Fruit fly (Drosophila melanogaster) whole organism, adult: ENCODE data around the gene Obp28a.

Experiments used
- CG11617 ChIP-seq: fragments of 200-800 bp; sonication (Bioruptor generic); optimal IDR thresholded peaks from 2 replicates; lab custom pipeline; 2017; ENCODE audit warnings: mild to moderate bottlenecking, missing biosample characterization, missing genetic modification reagents, missing genetic modification characterization
- CG12768 ChIP-seq: fragments of 200-800 bp; sonication (Bioruptor generic); optimal IDR thresholded peaks from 2 replicates; lab custom pipeline; 2017; ENCODE audit warnings: missing biosample characterization, missing genetic modification characterization, mild to moderate bottlenecking, moderate library complexity, missing genetic modification reagents
- CG14711 ChIP-seq: fragments of 200-800 bp; sonication (Bioruptor generic); optimal IDR thresholded peaks from 2 replicates; lab custom pipeline; 2018; ENCODE audit warnings: missing biosample characterization, mild to moderate bottlenecking, missing genetic modification characterization, moderate library complexity
- CG1620 ChIP-seq: fragments of 200-800 bp; sonication (Bioruptor generic); optimal IDR thresholded peaks from 2 replicates; lab custom pipeline; 2016; ENCODE audit warnings: missing biosample characterization, missing genetic modification characterization
- CG33017 ChIP-seq: fragments of 200-800 bp; sonication (Bioruptor generic); optimal IDR thresholded peaks from 2 replicates; lab custom pipeline; 2018; ENCODE audit warnings: missing biosample characterization, mild to moderate bottlenecking, missing genetic modification characterization, moderate library complexity
- CG5204 ChIP-seq: fragments of 200-800 bp; sonication (Bioruptor generic); optimal IDR thresholded peaks from 2 replicates; lab custom pipeline; 2016; ENCODE audit warnings: missing biosample characterization, missing genetic modification characterization
- CG7045 ChIP-seq: fragments of 200-800 bp; sonication (Bioruptor generic); optimal IDR thresholded peaks from 2 replicates; lab custom pipeline; 2017; ENCODE audit warnings: missing biosample characterization, mild to moderate bottlenecking, missing genetic modification characterization
- CG7101 ChIP-seq: fragments of 200-800 bp; sonication (Bioruptor generic); optimal IDR thresholded peaks from 2 replicates; lab custom pipeline; 2018; ENCODE audit warnings: missing biosample characterization, mild to moderate bottlenecking, missing genetic modification characterization, moderate library complexity
- Clk ChIP-seq: fragments of 200-800 bp; sonication (Bioruptor generic); optimal IDR thresholded peaks from 2 replicates; lab custom pipeline; 2017; ENCODE audit warnings: missing biosample characterization, missing genetic modification characterization
- Crg-1 ChIP-seq: fragments of 200-800 bp; sonication (Bioruptor generic); optimal IDR thresholded peaks from 2 replicates; lab custom pipeline; 2016; ENCODE audit warnings: missing biosample characterization, missing genetic modification characterization
- Hr96 ChIP-seq: fragments of 200-800 bp; sonication (Bioruptor generic); optimal IDR thresholded peaks from 2 replicates; lab custom pipeline; 2016; ENCODE audit warnings: missing biosample characterization, missing genetic modification characterization
- Mnt ChIP-seq: fragments of 200-800 bp; sonication (Bioruptor generic); optimal IDR thresholded peaks from 2 replicates; lab custom pipeline; 2016; ENCODE audit warnings: missing biosample characterization, mild to moderate bottlenecking, missing genetic modification characterization
- bab1 ChIP-seq: fragments of 200-800 bp; sonication (Bioruptor generic); optimal IDR thresholded peaks from 3 replicates; lab custom pipeline; 2019; ENCODE audit warnings: missing biosample characterization, mild to moderate bottlenecking, missing genetic modification characterization, moderate library complexity
- cic ChIP-seq: fragments of 200-800 bp; sonication (Bioruptor generic); optimal IDR thresholded peaks from 2 replicates; lab custom pipeline; 2017; ENCODE audit warnings: missing biosample characterization, mild to moderate bottlenecking, missing genetic modification characterization, moderate library complexity
- cnc ChIP-seq, 2 experiments: fragments of >200 bp; optimal IDR thresholded peaks; 2 replicates each; lab custom pipeline; 2017
- kay ChIP-seq: fragments of 200-800 bp; sonication (Bioruptor generic); peaks from one replicate; lab custom pipeline; 2016; ENCODE audit warnings: missing biosample characterization, missing genetic modification characterization, borderline replicate concordance
- ovo ChIP-seq: fragments of 200-800 bp; sonication (Bioruptor generic); optimal IDR thresholded peaks from 2 replicates; lab custom pipeline; 2016; ENCODE audit warnings: missing biosample characterization, missing genetic modification characterization
- pad ChIP-seq: fragments of 200-800 bp; sonication (Bioruptor generic); optimal IDR thresholded peaks from 3 replicates; lab custom pipeline; 2017; ENCODE audit warnings: missing biosample characterization, missing genetic modification characterization, mild to moderate bottlenecking, moderate library complexity, missing genetic modification reagents
- tj ChIP-seq: fragments of 200-800 bp; sonication (Bioruptor generic); optimal IDR thresholded peaks from 3 replicates; lab custom pipeline; 2017; ENCODE audit warnings: missing biosample characterization, mild to moderate bottlenecking, missing genetic modification characterization, moderate library complexity
- toe ChIP-seq: fragments of 200-800 bp; sonication (Bioruptor generic); optimal IDR thresholded peaks from 2 replicates; lab custom pipeline; 2016; ENCODE audit warnings: missing biosample characterization, missing genetic modification characterization

The Obp28a gene

dm6 chr2L:7495987-7496503 lies 1.1 kb downstream of the Obp28a start, which contains the start of gene Ziz:
TSS of gene Ziz (minus strand) at chr2L:7496307.
- TF ChIP-seq CG7045 (GFP tag; lab: Kevin White, UChicago) (no peak), pad (GFP tag; lab: Kevin White, UChicago) (peak; percentile 58), Hr96 (GFP tag; lab: Kevin White, UChicago) (no peak), cnc (optimal IDR thresholded peaks at IDR 0.05; lab: Kevin White, UChicago) (no peak), kay (no peak), Crg-1 (GFP tag; lab: Kevin White, UChicago) (no peak), Mnt (peak; percentile 80), CG12768 (no peak), tj (peak; percentile 64), CG1620 (GFP tag; lab: Kevin White, UChicago) (no peak), ovo (GFP tag; lab: Kevin White, UChicago) (no peak), CG11617 (GFP tag; lab: Kevin White, UChicago) (peak; percentile 27), cic (GFP tag; lab: Kevin White, UChicago) (peak; percentile 77), CG14711 (tag; lab: Kevin White, UChicago) (peak; percentile 51), CG5204 (GFP tag; lab: Kevin White, UChicago) (no peak), CG7101 (peak; percentile 38), Clk (GFP tag; lab: Kevin White, UChicago) (no peak), bab1 (GFP tag; lab: Kevin White, UChicago) (peak; percentile 75), CG33017 (tag; lab: Kevin White, UChicago) (peak; percentile 20), toe (GFP tag; lab: Kevin White, UChicago) (peak; percentile 9)

DNA sequence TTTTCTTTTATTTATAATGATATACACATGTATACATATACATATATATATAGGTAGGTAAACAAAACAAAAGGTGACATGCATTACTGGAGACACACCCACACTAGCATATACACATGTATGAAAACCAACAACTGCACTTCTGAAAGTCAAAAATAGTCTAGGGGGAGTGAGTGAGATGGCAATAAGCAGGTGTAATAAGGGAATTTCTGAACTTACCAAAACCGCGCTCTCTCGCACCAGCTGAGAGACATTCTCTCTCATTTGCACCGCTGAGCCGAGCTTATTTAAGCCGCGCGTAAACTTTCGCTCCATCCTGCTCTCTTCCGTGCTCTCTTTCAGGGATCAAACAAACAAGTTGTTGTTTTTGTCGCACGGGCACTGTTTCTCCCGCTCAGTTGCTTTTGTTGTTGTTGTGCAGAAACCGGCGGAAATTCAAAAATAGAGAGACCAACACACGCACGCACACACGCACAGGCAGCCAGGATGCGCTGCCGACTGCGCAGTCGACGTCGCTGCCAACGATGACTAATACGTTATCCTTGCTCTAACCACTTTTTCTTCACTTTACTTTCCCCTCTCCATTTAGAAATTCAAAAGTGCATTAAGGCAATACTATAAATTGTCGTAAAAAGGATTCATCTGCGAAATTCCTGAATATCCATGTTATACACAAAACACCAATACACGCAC lies 1.7 kb downstream of the Obp28a start:
- TF ChIP-seq CG1620 (GFP tag; lab: Kevin White, UChicago) (no peak), CG5204 (GFP tag; lab: Kevin White, UChicago) (no peak), toe (GFP tag; lab: Kevin White, UChicago) (no peak), pad (GFP tag; lab: Kevin White, UChicago) (peak; percentile 94), Crg-1 (GFP tag; lab: Kevin White, UChicago) (no peak), ovo (GFP tag; lab: Kevin White, UChicago) (peak; percentile 37), Clk (GFP tag; lab: Kevin White, UChicago) (no peak), cic (GFP tag; lab: Kevin White, UChicago) (no peak), cnc (optimal IDR thresholded peaks at IDR 0.05; lab: Kevin White, UChicago) (no peak), CG7045 (GFP tag; lab: Kevin White, UChicago) (no peak), tj (no peak)

- no peak for TF ChIP-seq CG14711 (tag; lab: Kevin White, UChicago)
- peak; percentile 74 for TF ChIP-seq kay
Observed at dm6 chr2L:7494341-7495293, 2.5 kb downstream of the Obp28a start.

DNA sequence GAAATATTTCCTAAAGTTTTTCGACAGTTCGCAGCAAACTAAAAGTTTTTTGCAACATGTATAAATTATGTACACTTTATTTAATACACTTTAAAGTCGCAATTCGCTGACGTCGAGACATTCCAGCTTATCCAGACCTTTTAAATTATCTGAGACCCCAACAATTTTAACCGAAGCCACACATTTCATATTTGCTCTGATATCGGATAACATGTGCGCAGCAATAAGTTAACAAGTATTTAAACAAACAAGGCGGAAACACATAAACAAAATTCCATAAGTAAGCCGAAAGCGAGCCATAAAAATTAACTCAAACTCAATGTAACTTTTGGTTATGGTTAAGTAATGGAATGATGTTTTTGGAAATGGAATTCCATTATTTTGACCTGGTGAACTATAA lies 3.7 kb downstream of the Obp28a start:
- TF ChIP-seq CG7045 (GFP tag; lab: Kevin White, UChicago) (no peak), CG12768 (peak; percentile 4), tj (peak; percentile 94)

dm6 chr2L:7492508-7492907 lies 4.7 kb downstream of the Obp28a start:
- TF ChIP-seq CG14711 (tag; lab: Kevin White, UChicago) (peak; percentile 29), pad (GFP tag; lab: Kevin White, UChicago) (no peak)

DNA sequence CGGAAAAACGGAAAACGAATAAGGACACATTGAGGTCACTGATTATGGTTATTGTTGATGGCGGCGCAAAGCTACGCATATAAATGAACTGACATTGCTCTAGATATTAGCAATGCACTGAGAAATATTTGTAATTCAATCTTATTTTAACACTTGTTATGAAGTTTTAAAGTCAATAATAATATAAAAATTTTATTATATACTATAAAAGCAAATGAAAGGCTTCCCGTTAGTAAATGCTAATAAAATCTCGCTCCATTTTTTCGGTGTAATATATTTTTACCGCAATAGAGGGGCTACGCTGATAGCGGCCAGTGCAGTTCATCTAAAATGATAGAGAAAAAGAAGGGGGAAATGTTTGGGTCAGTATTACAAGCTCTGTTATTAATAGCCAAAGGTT lies 5.3 kb downstream of the Obp28a start:
- TF ChIP-seq CG7101 = peak; percentile 3
- TF ChIP-seq CG11617 (GFP tag; lab: Kevin White, UChicago) = no peak
- no peak for TF ChIP-seq Hr96 (GFP tag; lab: Kevin White, UChicago)
- TF ChIP-seq Crg-1 (GFP tag; lab: Kevin White, UChicago) = no peak
- TF ChIP-seq CG14711 (tag; lab: Kevin White, UChicago) = peak; percentile 42

DNA sequence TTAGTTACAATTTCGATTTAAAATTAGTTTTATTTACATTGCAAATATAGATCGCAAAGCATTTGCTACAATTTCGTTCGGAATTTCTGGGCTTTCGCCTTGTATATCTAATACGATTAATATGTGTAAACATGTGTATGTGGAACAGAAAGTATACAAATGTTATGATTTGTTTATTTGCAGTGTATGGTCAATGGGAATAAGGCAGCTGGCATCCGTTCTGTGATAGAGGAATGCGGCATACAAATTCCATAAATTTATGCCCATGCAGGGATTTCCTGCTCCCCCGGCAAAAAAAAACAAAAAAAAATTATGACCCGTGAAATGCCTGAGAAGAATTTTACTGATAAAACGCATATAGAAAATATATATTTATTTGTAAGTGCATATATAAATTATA lies 10.9 kb downstream of the Obp28a start:
- TF ChIP-seq CG11617 (GFP tag; lab: Kevin White, UChicago) = no peak
- TF ChIP-seq tj = no peak
- no peak for TF ChIP-seq kay
- TF ChIP-seq Clk (GFP tag; lab: Kevin White, UChicago) = no peak
- TF ChIP-seq toe (GFP tag; lab: Kevin White, UChicago) = no peak
- no peak for TF ChIP-seq Mnt
- TF ChIP-seq CG7045 (GFP tag; lab: Kevin White, UChicago) = no peak
- no peak for TF ChIP-seq CG1620 (GFP tag; lab: Kevin White, UChicago)
- no peak for TF ChIP-seq ovo (GFP tag; lab: Kevin White, UChicago)
